Fruit fly (Drosophila melanogaster) whole organism, embryonic: ENCODE measurements around the gene CG7272.

Source experiments
- BEAF-32 ChIP-seq: fragments of 200-800 bp; sonication (Bioruptor generic); optimal IDR thresholded peaks from 3 replicates; lab custom pipeline; 2017; ENCODE audit warnings: missing biosample characterization, missing genetic modification characterization, mild to moderate bottlenecking, moderate library complexity, missing genetic modification reagents
- CG1024 ChIP-seq: fragments of 200-800 bp; sonication (Bioruptor generic); IDR thresholded peaks from 2 replicates; pipeline ENCODE4 v1.3.6; 2022; ENCODE audit warnings: missing biosample characterization, missing genetic modification characterization
- CG10321 ChIP-seq: fragments of 200-800 bp; sonication (Bioruptor generic); IDR thresholded peaks from 2 replicates; pipeline ENCODE4 v1.3.6; 2022; ENCODE audit warnings: missing biosample characterization, missing genetic modification characterization
- CG12391 ChIP-seq: fragments of 200-800 bp; sonication (Bioruptor generic); optimal IDR thresholded peaks from 3 replicates; lab custom pipeline; 2018; ENCODE audit warnings: missing biosample characterization, mild to moderate bottlenecking, missing genetic modification characterization, moderate library complexity
- CG13775 ChIP-seq: fragments of 200-800 bp; sonication (Bioruptor generic); optimal IDR thresholded peaks from 3 replicates; lab custom pipeline; 2017; ENCODE audit warnings: missing biosample characterization, mild to moderate bottlenecking, missing genetic modification characterization
- CG14710 ChIP-seq: fragments of 200-800 bp; sonication (Bioruptor generic); optimal IDR thresholded peaks from 3 replicates; lab custom pipeline; 2019; ENCODE audit warnings: missing biosample characterization, mild to moderate bottlenecking, missing genetic modification characterization, moderate library complexity
- CG15479 ChIP-seq: fragments of 200-800 bp; sonication (Bioruptor generic); optimal IDR thresholded peaks from 3 replicates; lab custom pipeline; 2019; ENCODE audit warnings: missing biosample characterization, mild to moderate bottlenecking, missing genetic modification characterization, moderate library complexity
- CG15514 ChIP-seq: fragments of 200-800 bp; sonication (Bioruptor generic); optimal IDR thresholded peaks from 3 replicates; lab custom pipeline; 2017; ENCODE audit warnings: missing biosample characterization, missing genetic modification characterization, mild to moderate bottlenecking, moderate library complexity, missing genetic modification reagents
- CG16779 ChIP-seq: fragments of 200-800 bp; sonication (Bioruptor generic); IDR thresholded peaks from 2 replicates; pipeline ENCODE4 v1.3.6; 2022; ENCODE audit warnings: missing biosample characterization, missing genetic modification characterization
- CG17361 ChIP-seq: fragments of 200-800 bp; sonication (Bioruptor generic); IDR thresholded peaks from 3 replicates; pipeline ENCODE4 v1.3.6; 2022; ENCODE audit warnings: missing biosample characterization, missing genetic modification characterization
- CG17912 ChIP-seq: fragments of 200-800 bp; sonication (Bioruptor generic); optimal IDR thresholded peaks from 2 replicates; lab custom pipeline; 2018; ENCODE audit warnings: missing biosample characterization, mild to moderate bottlenecking, missing genetic modification characterization
- CG18599 ChIP-seq: fragments of 200-800 bp; sonication (Bioruptor generic); optimal IDR thresholded peaks from 3 replicates; lab custom pipeline; 2017; ENCODE audit warnings: missing biosample characterization, missing genetic modification characterization, mild to moderate bottlenecking, moderate library complexity, missing genetic modification reagents
- CG4707 ChIP-seq: fragments of 200-800 bp; sonication (Bioruptor generic); optimal IDR thresholded peaks from 2 replicates; lab custom pipeline; 2018; ENCODE audit warnings: missing biosample characterization, mild to moderate bottlenecking, missing genetic modification characterization, moderate library complexity
- CG6654 ChIP-seq: fragments of 200-800 bp; sonication (Bioruptor generic); optimal IDR thresholded peaks from 2 replicates; lab custom pipeline; 2017; ENCODE audit warnings: missing biosample characterization, mild to moderate bottlenecking, missing genetic modification characterization
- CG7987 ChIP-seq: fragments of 200-800 bp; sonication (Bioruptor generic); optimal IDR thresholded peaks from 2 replicates; lab custom pipeline; 2018; ENCODE audit warnings: missing biosample characterization, mild to moderate bottlenecking, missing genetic modification characterization, moderate library complexity
- CG8359 ChIP-seq: fragments of 200-800 bp; sonication (Bioruptor generic); optimal IDR thresholded peaks from 2 replicates; lab custom pipeline; 2017; ENCODE audit warnings: missing biosample characterization, mild to moderate bottlenecking, missing genetic modification characterization, borderline replicate concordance
- CTCF ChIP-seq: fragments of 200-800 bp; sonication (Bioruptor generic); optimal IDR thresholded peaks from 2 replicates; lab custom pipeline; 2017; ENCODE audit warnings: missing biosample characterization, mild to moderate bottlenecking, missing genetic modification characterization, moderate library complexity
- Dfd ChIP-seq, 2 experiments: fragments of >200 bp; optimal IDR thresholded peaks; 2 replicates each; lab custom pipeline; 2017; ENCODE audit warnings: missing biosample characterization in 2 of 2, missing genetic modification characterization in 2 of 2
- HmgD ChIP-seq: fragments of 200-800 bp; sonication (Bioruptor generic); optimal IDR thresholded peaks from 3 replicates; lab custom pipeline; 2016; ENCODE audit warnings: missing biosample characterization, missing genetic modification characterization
- HmgZ ChIP-seq: fragments of 200-800 bp; sonication (Bioruptor generic); optimal IDR thresholded peaks from 2 replicates; lab custom pipeline; 2018; ENCODE audit warnings: missing biosample characterization, mild to moderate bottlenecking, missing genetic modification characterization
- Jarid2 ChIP-seq: fragments of 200-800 bp; sonication (Bioruptor generic); optimal IDR thresholded peaks from 3 replicates; lab custom pipeline; 2017; ENCODE audit warnings: mild to moderate bottlenecking, missing biosample characterization, missing genetic modification reagents, missing genetic modification characterization
- Opbp ChIP-seq: fragments of 200-800 bp; sonication (Bioruptor generic); IDR thresholded peaks from 3 replicates; pipeline ENCODE4 v1.3.6; 2022; ENCODE audit warnings: missing biosample characterization, missing genetic modification characterization; ENCODE audit not compliant: partially characterized antibody
- Spps ChIP-seq: fragments of 200-800 bp; sonication (Bioruptor generic); optimal IDR thresholded peaks from 2 replicates; lab custom pipeline; 2018; ENCODE audit warnings: missing biosample characterization, mild to moderate bottlenecking, missing genetic modification characterization
- Taf1 ChIP-seq: fragments of 200-800 bp; sonication (Bioruptor generic); IDR thresholded peaks from 2 replicates; pipeline ENCODE4 v1.3.6; 2022; ENCODE audit warnings: missing biosample characterization, missing genetic modification characterization
- Tbp ChIP-seq: fragments of >200 bp; optimal IDR thresholded peaks from 2 replicates; lab custom pipeline; 2018; ENCODE audit warnings: missing biosample characterization, missing genetic modification characterization
- abd-A ChIP-seq: fragments of 200-800 bp; sonication (Bioruptor generic); optimal IDR thresholded peaks from 3 replicates; lab custom pipeline; 2019; ENCODE audit warnings: missing biosample characterization, mild to moderate bottlenecking, missing genetic modification characterization, moderate library complexity
- ara ChIP-seq: fragments of 200-800 bp; sonication (Bioruptor generic); IDR thresholded peaks from 2 replicates; pipeline ENCODE4 v1.3.6; 2022; ENCODE audit warnings: missing biosample characterization, missing genetic modification characterization
- ash1 ChIP-seq: fragments of 200-800 bp; sonication (Bioruptor generic); optimal IDR thresholded peaks from 2 replicates; lab custom pipeline; 2018; ENCODE audit warnings: missing biosample characterization, mild to moderate bottlenecking, missing genetic modification characterization
- bab2 ChIP-seq: fragments of 200-800 bp; sonication (Bioruptor generic); optimal IDR thresholded peaks from 2 replicates; lab custom pipeline; 2016; ENCODE audit warnings: missing biosample characterization, missing genetic modification characterization
- caup ChIP-seq: fragments of 200-800 bp; sonication (Bioruptor generic); optimal IDR thresholded peaks from 3 replicates; lab custom pipeline; 2017; ENCODE audit warnings: missing biosample characterization, mild to moderate bottlenecking, missing genetic modification characterization, moderate library complexity; ENCODE audit not compliant: severe bottlenecking
- dmrt99B ChIP-seq: fragments of 200-800 bp; sonication (Bioruptor generic); optimal IDR thresholded peaks from 2 replicates; lab custom pipeline; 2018; ENCODE audit warnings: missing biosample characterization, mild to moderate bottlenecking, missing genetic modification characterization, moderate library complexity
- emc ChIP-seq: fragments of 200-800 bp; sonication (Bioruptor generic); optimal IDR thresholded peaks from 2 replicates; lab custom pipeline; 2016; ENCODE audit warnings: missing biosample characterization, missing genetic modification characterization
- grau ChIP-seq: fragments of 200-800 bp; optimal IDR thresholded peaks from 3 replicates; lab custom pipeline; 2019; ENCODE audit warnings: missing biosample characterization, mild to moderate bottlenecking, missing genetic modification characterization, moderate library complexity
- kay ChIP-seq: fragments of 200-800 bp; sonication (Bioruptor generic); optimal IDR thresholded peaks from 2 replicates; lab custom pipeline; 2016; ENCODE audit warnings: missing biosample characterization, missing genetic modification characterization
- lov ChIP-seq, 2 experiments: fragments of 200-800 bp in 1 of 2; fragments of >200 bp in 1 of 2; sonication (Bioruptor generic) in 1 of 2; IDR thresholded peaks in 1 of 2; optimal IDR thresholded peaks in 1 of 2; 2 replicates in 1 of 2; 3 replicates in 1 of 2; pipeline versions ENCODE4 v1.3.6 to Lab custom; 2017 to 2022; ENCODE audit warnings: missing biosample characterization in 1 of 2, missing genetic modification characterization in 1 of 2
- maf-S ChIP-seq: fragments of 200-800 bp; sonication (Bioruptor generic); optimal IDR thresholded peaks from 2 replicates; lab custom pipeline; 2016; ENCODE audit warnings: missing biosample characterization, missing genetic modification characterization
- oc ChIP-seq: fragments of 200-800 bp; sonication (Bioruptor generic); optimal IDR thresholded peaks from 2 replicates; lab custom pipeline; 2018; ENCODE audit warnings: missing biosample characterization, mild to moderate bottlenecking, missing genetic modification characterization, moderate library complexity
- p53 ChIP-seq: fragments of 200-800 bp; sonication (Bioruptor generic); optimal IDR thresholded peaks from 2 replicates; lab custom pipeline; 2016; ENCODE audit warnings: missing biosample characterization, missing genetic modification characterization
- pan ChIP-seq, 4 experiments: fragments of >200 bp in 3 of 4; fragments of 200-800 bp in 1 of 4; sonication (Bioruptor generic) in 1 of 4; optimal IDR thresholded peaks in 3 of 4; IDR thresholded peaks in 1 of 4; 2 replicates each; pipeline versions ENCODE4 v1.3.6 to Lab custom; 2017 to 2022; ENCODE audit warnings: missing biosample characterization in 2 of 4, missing genetic modification characterization in 2 of 4, mixed read lengths in 1 of 4
- pb ChIP-seq: fragments of 200-800 bp; sonication (Bioruptor generic); optimal IDR thresholded peaks from 3 replicates; lab custom pipeline; 2016; ENCODE audit warnings: missing biosample characterization, missing genetic modification characterization
- pho ChIP-seq: fragments of 200-800 bp; sonication (Bioruptor generic); optimal IDR thresholded peaks from 2 replicates; lab custom pipeline; 2016; ENCODE audit warnings: missing biosample characterization, missing genetic modification characterization
- pros ChIP-seq: fragments of 200-800 bp; sonication (Bioruptor generic); optimal IDR thresholded peaks from 3 replicates; lab custom pipeline; 2019; ENCODE audit warnings: missing biosample characterization, mild to moderate bottlenecking, missing genetic modification characterization, moderate library complexity
- pzg ChIP-seq: fragments of 200-800 bp; sonication (Bioruptor generic); optimal IDR thresholded peaks from 3 replicates; lab custom pipeline; 2018; ENCODE audit warnings: missing biosample characterization, mild to moderate bottlenecking, missing genetic modification characterization, moderate library complexity
- sna ChIP-seq: fragments of 200-800 bp; sonication (Bioruptor generic); IDR thresholded peaks from 2 replicates; pipeline ENCODE4 v1.3.6; 2022; ENCODE audit warnings: missing biosample characterization, missing genetic modification characterization; ENCODE audit not compliant: partially characterized antibody
- sob ChIP-seq: fragments of 200-800 bp; sonication (Bioruptor generic); IDR thresholded peaks from 2 replicates; pipeline ENCODE4 v1.3.6; 2022; ENCODE audit warnings: missing biosample characterization, missing genetic modification characterization
- ssp ChIP-seq: fragments of 200-800 bp; sonication (Bioruptor generic); IDR thresholded peaks from 2 replicates; pipeline ENCODE4 v1.3.6; 2022; ENCODE audit warnings: missing biosample characterization, missing genetic modification characterization
- wdn ChIP-seq: fragments of 200-800 bp; sonication (Bioruptor generic); IDR thresholded peaks from 2 replicates; pipeline ENCODE4 v1.3.6; 2022; ENCODE audit warnings: missing biosample characterization, missing genetic modification characterization
- zfh1 ChIP-seq: fragments of 200-800 bp; sonication (Bioruptor generic); IDR thresholded peaks from 3 replicates; pipeline ENCODE4 v1.3.6; 2022; ENCODE audit warnings: missing biosample characterization, missing genetic modification characterization

CG7272 gene

DNA sequence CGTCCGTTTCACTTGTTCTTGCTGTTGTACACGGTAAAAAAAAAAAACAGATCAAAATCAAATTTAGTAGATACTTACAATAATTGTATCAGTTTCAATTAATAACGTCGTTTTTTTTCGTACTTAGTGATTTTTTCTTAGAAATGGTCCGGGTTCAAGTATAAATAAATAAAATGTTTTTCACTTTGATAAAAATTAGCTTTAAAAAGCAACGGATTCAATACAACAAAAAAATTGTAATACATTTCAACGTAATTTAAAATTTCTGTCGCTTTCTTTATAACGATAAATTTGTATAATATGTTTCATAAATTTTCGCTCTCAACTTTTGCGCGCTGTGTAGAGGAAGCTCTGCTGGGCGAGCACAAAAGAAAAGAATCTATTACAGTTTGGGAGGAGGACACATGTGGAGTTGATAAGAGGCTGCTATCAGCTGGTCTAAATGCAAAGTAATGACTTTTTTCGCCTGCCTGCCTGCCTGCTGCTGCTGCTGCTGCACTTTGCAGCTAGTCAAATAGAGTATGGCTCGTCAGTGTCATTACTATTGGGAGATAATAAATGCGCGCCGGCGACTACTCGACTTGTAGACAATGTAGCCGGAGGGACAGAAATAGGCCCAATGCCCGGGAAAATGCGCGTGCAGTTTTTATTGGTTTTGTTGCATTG is 37.3 kb downstream of the CG7272 start (continued):
- no peak for TF ChIP-seq pzg (GFP tag; lab: Kevin White, UChicago)
- no peak for TF ChIP-seq HmgD (GFP tag; lab: Kevin White, UChicago)
- no peak for TF ChIP-seq caup (GFP tag; lab: Kevin White, UChicago)
- no peak for TF ChIP-seq BEAF-32 (GFP tag; lab: Kevin White, UChicago)
- peak; percentile 78 for TF ChIP-seq grau
- TF ChIP-seq maf-S (GFP tag; lab: Kevin White, UChicago), result no peak
- peak; percentile 42; the same call in 1 of the 2 replicates for TF ChIP-seq ara (GFP tag; lab: Robert Waterston, UW)
- TF ChIP-seq CG13775 (GFP tag; lab: Kevin White, UChicago), result peak; percentile 74
- peak; percentile 52; the same call in 1 of the 2 replicates for TF ChIP-seq sob (GFP tag; lab: Robert Waterston, UW)
- TF ChIP-seq CG17912 (GFP tag; lab: Kevin White, UChicago), result no peak
- TF ChIP-seq kay, result no peak
- TF ChIP-seq CTCF (GFP tag; lab: Kevin White, UChicago), result peak; percentile 15
- no peak for TF ChIP-seq pho
- peak; percentile 35 for TF ChIP-seq Spps
- TF ChIP-seq CG12391 (tag; lab: Kevin White, UChicago), result peak; percentile 81
- no peak for TF ChIP-seq sna
- TF ChIP-seq ssp, result peak; percentile 19; the same call in 1 of the 2 replicates
- peak; percentile 70 for TF ChIP-seq CG14710 (tag; lab: Kevin White, UChicago)
- TF ChIP-seq Jarid2 (GFP tag; lab: Kevin White, UChicago), result no peak
- peak; percentile 41 for TF ChIP-seq CG8359 (GFP tag; lab: Kevin White, UChicago)
- no peak for TF ChIP-seq pros (GFP tag; lab: Kevin White, UChicago)
- peak; percentile 39 for TF ChIP-seq bab2 (GFP tag; lab: Kevin White, UChicago)
- no peak for TF ChIP-seq CG7987 (GFP tag; lab: Kevin White, UChicago)
- TF ChIP-seq pan (optimal IDR thresholded peaks at IDR 0.05; lab: Kevin White, UChicago), result no peak
- peak in 1 of 2 experiments; percentile 66 for TF ChIP-seq pan (GFP tag; optimal IDR thresholded peaks at IDR 0.05 in 1 of 2, IDR thresholded peaks at IDR 0.05 in 1 of 2)
- no peak for TF ChIP-seq Taf1 (GFP tag; lab: Robert Waterston, UW)
- TF ChIP-seq CG15514, result peak; percentile 14
- TF ChIP-seq wdn (GFP tag; lab: Robert Waterston, UW), result no peak
- no peak for TF ChIP-seq CG4707 (GFP tag; lab: Kevin White, UChicago)
- TF ChIP-seq zfh1 (GFP tag; lab: Robert Waterston, UW), result no peak
- TF ChIP-seq lov (optimal IDR thresholded peaks at IDR 0.05; lab: Kevin White, UChicago), result no peak
- TF ChIP-seq lov (GFP tag; IDR thresholded peaks at IDR 0.05; lab: Robert Waterston, UW), result no peak
- no peak for TF ChIP-seq pb
- TF ChIP-seq HmgZ (tag; lab: Kevin White, UChicago), result no peak
- TF ChIP-seq p53 (GFP tag; lab: Kevin White, UChicago), result no peak
- TF ChIP-seq CG16779 (GFP tag; lab: Robert Waterston, UW), result no peak
- peak; percentile 58 for TF ChIP-seq CG18599 (GFP tag; lab: Kevin White, UChicago)
- TF ChIP-seq CG1024 (GFP tag; lab: Robert Waterston, UW), result 0 out of 2 replicates have a peak, but pooled peaks have one; percentile 17
- TF ChIP-seq emc (GFP tag; lab: Kevin White, UChicago), result no peak
- no peak for TF ChIP-seq abd-A (tag; lab: Kevin White, UChicago)
- peak; percentile 58 for TF ChIP-seq oc (tag; lab: Kevin White, UChicago)
- TF ChIP-seq CG15479 (GFP tag; lab: Kevin White, UChicago), result peak; percentile 96
- TF ChIP-seq Opbp (GFP tag; lab: Robert Waterston, UW), result no peak
- no peak for TF ChIP-seq Tbp (GFP tag; lab: Kevin White, UChicago)
- TF ChIP-seq CG10321 (GFP tag; lab: Robert Waterston, UW), result no peak
- TF ChIP-seq ash1, result no peak
- TF ChIP-seq CG6654 (GFP tag; lab: Kevin White, UChicago), result peak; percentile 19
- TF ChIP-seq dmrt99B (tag; lab: Kevin White, UChicago), result peak; percentile 82
- TF ChIP-seq Dfd (GFP tag; optimal IDR thresholded peaks at IDR 0.05; lab: Kevin White, UChicago), result no peak
- peak; percentile 90 for TF ChIP-seq CG17361 (GFP tag; lab: Robert Waterston, UW)
